Worm (Caenorhabditis elegans) whole organism, young adult: ENCODE measurements around the gene spd-3.

Source experiments
- F22D6.2 ChIP-seq: sonication (generic microtip); optimal IDR thresholded peaks from 2 replicates; lab custom pipeline; 2016; ENCODE audit warnings: mild to moderate bottlenecking, missing genetic modification characterization, missing compliant biosample characterization
- F39B2.1 ChIP-seq: fragments of 200-800 bp; sonication (Bioruptor generic); IDR thresholded peaks from 2 replicates; pipeline ENCODE4 v1.3.6; 2022; ENCODE audit warnings: missing genetic modification reagents, missing genetic modification characterization, missing compliant biosample characterization
- Y67H2A.10 ChIP-seq: fragments of 200-800 bp; sonication (Bioruptor generic); conservative IDR thresholded peaks from 2 replicates; pipeline ENCODE4 v1.3.6; 2022; ENCODE audit warnings: missing genetic modification reagents, missing genetic modification characterization, missing compliant biosample characterization
- akir-1 ChIP-seq: fragments of 200-800 bp; sonication (Bioruptor generic); optimal IDR thresholded peaks from 2 replicates; lab custom pipeline; 2018; ENCODE audit warnings: mild to moderate bottlenecking, missing genetic modification characterization, moderate library complexity, missing compliant biosample characterization
- aptf-3 ChIP-seq: fragments of 200-800 bp; sonication (Bioruptor generic); IDR thresholded peaks from 2 replicates; pipeline ENCODE4 v1.3.6; 2022; ENCODE audit warnings: missing genetic modification characterization, missing compliant biosample characterization
- athp-1 ChIP-seq: sonication (generic microtip); optimal IDR thresholded peaks from 2 replicates; lab custom pipeline; 2017; ENCODE audit warnings: mild to moderate bottlenecking, missing genetic modification characterization, missing compliant biosample characterization
- attf-3 ChIP-seq: fragments of 200-800 bp; sonication (Bioruptor generic); conservative IDR thresholded peaks from 2 replicates; pipeline ENCODE4 v1.3.6; 2022; ENCODE audit warnings: missing genetic modification reagents, missing genetic modification characterization, missing compliant biosample characterization
- attf-5 ChIP-seq: fragments of 200-800 bp; sonication (Bioruptor generic); optimal IDR thresholded peaks from 2 replicates; lab custom pipeline; 2018; ENCODE audit warnings: mild to moderate bottlenecking, missing genetic modification characterization, missing compliant biosample characterization
- attf-6 ChIP-seq: fragments of 200-800 bp; sonication (Bioruptor generic); IDR thresholded peaks from 2 replicates; pipeline ENCODE4 v1.3.6; 2022; ENCODE audit warnings: missing genetic modification reagents, missing genetic modification characterization, missing compliant biosample characterization
- bed-1 ChIP-seq: fragments of 200-800 bp; sonication (Bioruptor generic); IDR thresholded peaks from 2 replicates; pipeline ENCODE4 v1.3.6; 2022; ENCODE audit warnings: missing genetic modification reagents, missing genetic modification characterization, missing compliant biosample characterization
- cebp-1 ChIP-seq, 2 experiments: fragments of 200-800 bp in 1 of 2; sonication (Bioruptor generic) in 1 of 2; sonication (generic microtip) in 1 of 2; IDR thresholded peaks in 1 of 2; optimal IDR thresholded peaks in 1 of 2; 2 replicates each; pipeline versions ENCODE4 v1.3.6 to Lab custom; 2017 to 2022; ENCODE audit warnings: missing compliant biosample characterization in 2 of 2, missing genetic modification characterization in 2 of 2, mild to moderate bottlenecking in 1 of 2, missing genetic modification reagents in 1 of 2, moderate library complexity in 1 of 2
- cebp-2 ChIP-seq: fragments of 200-800 bp; sonication (Bioruptor generic); IDR thresholded peaks from 2 replicates; pipeline ENCODE4 v1.3.6; 2022; ENCODE audit warnings: missing genetic modification characterization, missing compliant biosample characterization
- ceh-100 ChIP-seq: fragments of 200-800 bp; sonication (Bioruptor generic); IDR thresholded peaks from 2 replicates; pipeline ENCODE4 v1.3.6; 2022; ENCODE audit warnings: missing genetic modification reagents, missing genetic modification characterization, missing compliant biosample characterization
- ceh-27 ChIP-seq: fragments of 200-800 bp; sonication (Bioruptor generic); optimal IDR thresholded peaks from 2 replicates; lab custom pipeline; 2018; ENCODE audit warnings: mild to moderate bottlenecking, missing genetic modification characterization, moderate library complexity, missing compliant biosample characterization
- ceh-91 ChIP-seq: fragments of 200-800 bp; sonication (Bioruptor generic); IDR thresholded peaks from 2 replicates; pipeline ENCODE4 v1.3.6; 2022; ENCODE audit warnings: missing genetic modification reagents, missing genetic modification characterization, missing compliant biosample characterization
- die-1 ChIP-seq: sonication (generic microtip); optimal IDR thresholded peaks from 2 replicates; lab custom pipeline; 2016; ENCODE audit warnings: missing genotype, mild to moderate bottlenecking, missing genetic modification characterization, missing compliant biosample characterization
- dox-1 ChIP-seq: fragments of 200-800 bp; sonication (Bioruptor generic); IDR thresholded peaks from 2 replicates; pipeline ENCODE4 v1.3.6; 2022; ENCODE audit warnings: missing genetic modification reagents, missing genetic modification characterization, missing compliant biosample characterization
- dpl-1 ChIP-seq: fragments of 150-350 bp; optimal IDR thresholded peaks from 2 replicates; lab custom pipeline; 2014; ENCODE audit warnings: missing biosample characterization, missing genetic modification reagents, missing genetic modification characterization
- egl-44 ChIP-seq: fragments of 200-800 bp; sonication (Bioruptor generic); IDR thresholded peaks from 2 replicates; pipeline ENCODE4 v1.3.6; 2022; ENCODE audit warnings: missing genetic modification reagents, missing genetic modification characterization, missing compliant biosample characterization
- egrh-3 ChIP-seq: fragments of 200-800 bp; sonication (Bioruptor generic); IDR thresholded peaks from 2 replicates; pipeline ENCODE4 v1.3.6; 2022; ENCODE audit warnings: missing genetic modification reagents, missing genetic modification characterization, missing compliant biosample characterization
- him-1 ChIP-seq: sonication (generic microtip); optimal IDR thresholded peaks from 2 replicates; lab custom pipeline; 2016; ENCODE audit warnings: missing genotype, missing genetic modification reagents, missing genetic modification characterization, missing compliant biosample characterization
- hlh-26 ChIP-seq: fragments of 200-800 bp; sonication (Bioruptor generic); conservative IDR thresholded peaks from 2 replicates; pipeline ENCODE4 v1.3.6; 2022; ENCODE audit warnings: missing genetic modification reagents, missing genetic modification characterization, missing compliant biosample characterization
- hmg-1.2 ChIP-seq: fragments of 200-800 bp; sonication (Bioruptor generic); IDR thresholded peaks from 2 replicates; pipeline ENCODE4 v1.3.6; 2022; ENCODE audit warnings: missing genetic modification reagents, missing genetic modification characterization, missing compliant biosample characterization
- let-607 ChIP-seq, 2 experiments: fragments of 200-800 bp in 1 of 2; sonication (Bioruptor generic) in 1 of 2; sonication (generic microtip) in 1 of 2; optimal IDR thresholded peaks; 2 replicates each; lab custom pipeline; 2016 to 2018; ENCODE audit warnings: mild to moderate bottlenecking in 2 of 2, missing compliant biosample characterization in 2 of 2, missing genetic modification characterization in 2 of 2, moderate library complexity in 2 of 2, missing genotype in 1 of 2
- lin-35 ChIP-seq, 3 experiments: fragments of 150-350 bp in 2 of 3; sonication (generic microtip) in 1 of 3; optimal IDR thresholded peaks; 2 replicates each; lab custom pipeline; 2014 to 2018; ENCODE audit warnings: missing biosample characterization in 3 of 3, missing genetic modification characterization in 3 of 3, missing genetic modification reagents in 3 of 3
- lin-54 ChIP-seq: fragments of 200-800 bp; sonication (Bioruptor generic); optimal IDR thresholded peaks from 2 replicates; lab custom pipeline; 2018; ENCODE audit warnings: mild to moderate bottlenecking, missing genetic modification characterization, missing compliant biosample characterization
- madf-3 ChIP-seq: fragments of 200-800 bp; sonication (Bioruptor generic); IDR thresholded peaks from 2 replicates; pipeline ENCODE4 v1.3.6; 2022; ENCODE audit warnings: missing genetic modification reagents, missing genetic modification characterization, missing compliant biosample characterization
- madf-8 ChIP-seq: fragments of 200-800 bp; sonication (Bioruptor generic); conservative IDR thresholded peaks from 2 replicates; pipeline ENCODE4 v1.3.6; 2022; ENCODE audit warnings: missing genetic modification reagents, missing genetic modification characterization, missing compliant biosample characterization
- mcd-1 ChIP-seq: fragments of 200-800 bp; sonication (Bioruptor generic); IDR thresholded peaks from 2 replicates; pipeline ENCODE4 v1.3.6; 2022; ENCODE audit warnings: missing genetic modification reagents, missing genetic modification characterization, missing compliant biosample characterization
- mel-28 ChIP-seq: sonication (generic microtip); optimal IDR thresholded peaks from 2 replicates; lab custom pipeline; 2016; ENCODE audit warnings: borderline replicate concordance, mild to moderate bottlenecking, missing genetic modification characterization, missing compliant biosample characterization
- nfyb-1 ChIP-seq: fragments of 200-800 bp; sonication (Bioruptor generic); IDR thresholded peaks from 2 replicates; pipeline ENCODE4 v1.3.6; 2022; ENCODE audit warnings: missing genetic modification reagents, missing genetic modification characterization, missing compliant biosample characterization
- nhr-27 ChIP-seq: fragments of 200-800 bp; sonication (Bioruptor generic); optimal IDR thresholded peaks from 2 replicates; lab custom pipeline; 2018; ENCODE audit warnings: mild to moderate bottlenecking, missing genetic modification characterization, moderate library complexity, missing compliant biosample characterization
- nhr-80 ChIP-seq: sonication (generic microtip); optimal IDR thresholded peaks from 2 replicates; lab custom pipeline; 2016; ENCODE audit warnings: missing genetic modification characterization, missing compliant biosample characterization
- pbrm-1 ChIP-seq: fragments of 200-800 bp; sonication (Bioruptor generic); IDR thresholded peaks from 2 replicates; pipeline ENCODE4 v1.3.6; 2022; ENCODE audit warnings: missing genetic modification reagents, missing genetic modification characterization, missing compliant biosample characterization
- rcor-1 ChIP-seq: fragments of 200-800 bp; sonication (Bioruptor generic); IDR thresholded peaks from 2 replicates; pipeline ENCODE4 v1.3.6; 2022; ENCODE audit warnings: missing genetic modification reagents, missing genetic modification characterization, missing compliant biosample characterization
- repo-1 ChIP-seq: sonication (generic microtip); optimal IDR thresholded peaks from 2 replicates; lab custom pipeline; 2017; ENCODE audit warnings: mild to moderate bottlenecking, missing genetic modification characterization, missing compliant biosample characterization
- snpc-4 ChIP-seq, 5 experiments: fragments of 150-350 bp in 1 of 5; sonication (generic microtip) in 4 of 5; optimal IDR thresholded peaks; 2 replicates each; lab custom pipeline; 2014 to 2018; ENCODE audit warnings: missing genetic modification characterization in 5 of 5, missing biosample characterization in 3 of 5, antibody characterized with exemption in 2 of 5, mild to moderate bottlenecking in 2 of 5, missing compliant biosample characterization in 2 of 5, missing genotype in 2 of 5, moderate library complexity in 2 of 5, missing genetic modification reagents in 1 of 5
- tbp1 ChIP-seq: fragments of 200-800 bp; sonication (Bioruptor generic); optimal IDR thresholded peaks from 2 replicates; lab custom pipeline; 2018; ENCODE audit warnings: mild to moderate bottlenecking, missing genetic modification characterization, missing compliant biosample characterization
- tbx-9 ChIP-seq: sonication (generic microtip); optimal IDR thresholded peaks from 2 replicates; lab custom pipeline; 2016; ENCODE audit warnings: borderline replicate concordance, missing genetic modification characterization, inconsistent platforms, missing compliant biosample characterization
- tlf-1 ChIP-seq: fragments of 200-800 bp; sonication (Bioruptor generic); optimal IDR thresholded peaks from 2 replicates; lab custom pipeline; 2018; ENCODE audit warnings: mild to moderate bottlenecking, missing genetic modification characterization, missing compliant biosample characterization
- xnd-1 ChIP-seq: sonication (generic microtip); optimal IDR thresholded peaks from 2 replicates; lab custom pipeline; 2016; ENCODE audit warnings: missing genotype, missing genetic modification reagents, missing genetic modification characterization, missing compliant biosample characterization
- zfh-2 ChIP-seq: fragments of 200-800 bp; sonication (Bioruptor generic); conservative IDR thresholded peaks from 2 replicates; pipeline ENCODE4 v1.3.6; 2022; ENCODE audit warnings: missing genetic modification reagents, missing genetic modification characterization, missing compliant biosample characterization
- ztf-3 ChIP-seq: fragments of 200-800 bp; sonication (Bioruptor generic); optimal IDR thresholded peaks from 2 replicates; lab custom pipeline; 2018; ENCODE audit warnings: mild to moderate bottlenecking, missing genetic modification characterization, missing compliant biosample characterization

Gene spd-3

ce11 chrIV:6789950-6790349 lies 27.4 kb downstream of the spd-3 start (continued):
- TF ChIP-seq xnd-1, result peak; percentile 60
- 0 out of 2 replicates have a peak, but pooled peaks have one; percentile 4 for TF ChIP-seq dox-1 (GFP tag; lab: Robert Waterston, UW)

DNA sequence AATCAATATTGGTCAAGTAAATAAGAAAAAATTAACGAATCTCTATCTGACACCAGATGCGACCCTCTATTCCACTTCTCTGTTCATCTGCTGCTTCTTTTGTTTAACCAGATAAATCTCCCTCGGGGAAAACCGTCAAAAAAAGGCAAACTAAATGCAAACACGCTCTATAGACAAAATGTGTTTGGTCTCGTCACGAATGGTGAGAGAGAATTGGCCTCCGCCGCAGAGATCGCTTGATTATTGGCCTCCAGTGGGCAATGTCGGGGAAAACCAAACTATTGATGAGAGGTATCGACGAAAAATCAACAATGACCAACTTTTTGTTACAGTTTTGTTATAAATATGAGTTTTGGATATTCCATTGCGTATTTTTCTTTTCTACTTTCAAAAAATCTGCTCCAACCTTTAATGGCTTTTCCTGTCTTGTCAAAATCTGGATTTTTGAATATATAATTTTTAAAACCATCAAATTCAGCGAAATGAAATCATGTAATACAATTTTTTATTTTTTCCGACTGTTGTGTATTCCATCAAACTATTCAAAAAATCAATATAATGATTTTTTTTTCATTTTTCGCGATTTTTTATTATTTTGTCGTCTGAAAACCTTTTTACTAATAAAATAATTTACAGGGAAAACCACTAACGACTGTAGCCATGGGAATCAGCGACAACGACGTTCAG lies 28.1 kb downstream of the spd-3 start, which contains the start of the genes C17H12.2 and vha-8:
Gene C17H12.2 (minus strand): TSS at position 51 of the 687 bp plus-strand sequence.
Gene vha-8 (plus strand): TSS at position 637 of the 687 bp plus-strand sequence.
- TF ChIP-seq die-1 (tag; lab: Kevin White, UChicago) (no peak), madf-3 (GFP tag; lab: Robert Waterston, UW) (0 out of 2 replicates have a peak, but pooled peaks have one; percentile 6), dpl-1 (GFP tag; lab: Kevin White, UChicago) (peak; percentile 4), ceh-27 (GFP tag; lab: Kevin White, UChicago) (peak; percentile 91), nhr-27 (tag; lab: Kevin White, UChicago) (no peak), egl-44 (0 out of 2 replicates have a peak, but pooled peaks have one; percentile 51), snpc-4 (GFP tag; optimal IDR thresholded peaks at IDR 0.05; lab: Kevin White, UChicago) (peak; percentile 45), snpc-4 (tag; optimal IDR thresholded peaks at IDR 0.05; lab: Kevin White, UChicago) (peak; percentile 29 to 68 (median 56)), cebp-1 (GFP tag; IDR thresholded peaks at IDR 0.05; lab: Robert Waterston, UW) (0 out of 2 replicates have a peak, but pooled peaks have one; percentile 19), cebp-1 (tag; optimal IDR thresholded peaks at IDR 0.05; lab: Kevin White, UChicago) (peak; percentile 83), Y67H2A.10 (GFP tag; lab: Robert Waterston, UW) (peak; percentile 78), tbp1 (GFP tag; lab: Kevin White, UChicago) (peak; percentile 48), lin-35 (GFP tag; optimal IDR thresholded peaks at IDR 0.05; lab: Kevin White, UChicago) (peak in 1 of 3 experiments; percentile 84), F39B2.1 (GFP tag; lab: Robert Waterston, UW) (no peak), aptf-3 (GFP tag; lab: Robert Waterston, UW) (no peak), cebp-2 (GFP tag; lab: Robert Waterston, UW) (0 out of 2 replicates have a peak, but pooled peaks have one; percentile 10), madf-8 (GFP tag; lab: Robert Waterston, UW) (no peak), attf-6 (GFP tag; lab: Robert Waterston, UW) (no peak), dox-1 (GFP tag; lab: Robert Waterston, UW) (peak; percentile 78), ceh-100 (GFP tag; lab: Robert Waterston, UW) (0 out of 2 replicates have a peak, but pooled peaks have one; percentile 21), attf-5 (GFP tag; lab: Kevin White, UChicago) (peak; percentile 96), egrh-3 (GFP tag; lab: Robert Waterston, UW) (no peak), pbrm-1 (GFP tag; lab: Robert Waterston, UW) (peak; percentile 84), nhr-80 (tag; lab: Kevin White, UChicago) (peak; percentile 94), F22D6.2 (tag; lab: Kevin White, UChicago) (no peak), mcd-1 (GFP tag; lab: Robert Waterston, UW) (peak; percentile 98), repo-1 (tag; lab: Kevin White, UChicago) (peak; percentile 32), bed-1 (GFP tag; lab: Robert Waterston, UW) (no peak), him-1 (no peak), hlh-26 (GFP tag; lab: Robert Waterston, UW) (no peak), zfh-2 (GFP tag; lab: Robert Waterston, UW) (peak; percentile 55; the same call in 1 of the 2 replicates), mel-28 (tag; lab: Kevin White, UChicago) (no peak), rcor-1 (GFP tag; lab: Robert Waterston, UW) (0 out of 2 replicates have a peak, but pooled peaks have one; percentile 46), lin-54 (GFP tag; lab: Kevin White, UChicago) (peak; percentile 73), attf-3 (0 out of 2 replicates have a peak, but pooled peaks have one; percentile 42), tbx-9 (tag; lab: Kevin White, UChicago) (no peak), hmg-1.2 (peak; percentile 28; the same call in 1 of the 2 replicates), ztf-3 (no peak), athp-1 (tag; lab: Kevin White, UChicago) (peak; percentile 44), ceh-91 (GFP tag; lab: Robert Waterston, UW) (peak; percentile 45), xnd-1 (no peak), let-607 (tag; optimal IDR thresholded peaks at IDR 0.05; lab: Kevin White, UChicago) (peak in 1 of 2 experiments; percentile 19), akir-1 (GFP tag; lab: Kevin White, UChicago) (peak; percentile 7), nfyb-1 (peak; percentile 73; the same call in 1 of the 2 replicates), tlf-1 (peak; percentile 20)
